Worm (Caenorhabditis elegans) whole organism, late embryonic: ENCODE results near the gene tag-52.

Experiments used
- F13H6.1 ChIP-seq: sonication (generic microtip); optimal IDR thresholded peaks from 2 replicates; lab custom pipeline; 2016; ENCODE audit warnings: missing genetic modification characterization, missing compliant biosample characterization
- K02D7.2 ChIP-seq: sonication (generic microtip); optimal IDR thresholded peaks from 2 replicates; lab custom pipeline; 2017; ENCODE audit warnings: mild to moderate bottlenecking, missing genetic modification characterization, missing compliant biosample characterization
- K09A11.1 ChIP-seq: sonication (generic microtip); optimal IDR thresholded peaks from 2 replicates; lab custom pipeline; 2017; ENCODE audit warnings: antibody characterized with exemption, mild to moderate bottlenecking, missing genetic modification characterization, missing compliant biosample characterization; ENCODE audit not compliant: insufficient read depth
- T23F11.4 ChIP-seq: fragments of 200-800 bp; sonication (Bioruptor generic); optimal IDR thresholded peaks from 2 replicates; lab custom pipeline; 2018; ENCODE audit warnings: mild to moderate bottlenecking, missing genetic modification characterization, missing compliant biosample characterization
- ahr-1 ChIP-seq: sonication (generic microtip); optimal IDR thresholded peaks from 2 replicates; lab custom pipeline; 2016; ENCODE audit warnings: missing genetic modification characterization, missing compliant biosample characterization
- ama-1 ChIP-seq: fragments of 150-350 bp; optimal IDR thresholded peaks from 2 replicates; lab custom pipeline; 2014
- ceh-14 ChIP-seq: sonication (generic microtip); optimal IDR thresholded peaks from 2 replicates; lab custom pipeline; 2016; ENCODE audit warnings: missing genotype, missing genetic modification characterization, missing compliant biosample characterization
- ceh-19 ChIP-seq: fragments of 200-800 bp; sonication (Bioruptor generic); optimal IDR thresholded peaks from 2 replicates; lab custom pipeline; 2018; ENCODE audit warnings: mild to moderate bottlenecking, missing genetic modification characterization, missing compliant biosample characterization
- ceh-2 ChIP-seq: sonication (generic microtip); optimal IDR thresholded peaks from 2 replicates; lab custom pipeline; 2016; ENCODE audit warnings: missing genotype, missing genetic modification characterization, missing compliant biosample characterization
- ceh-22 ChIP-seq: sonication (generic microtip); optimal IDR thresholded peaks from 2 replicates; lab custom pipeline; 2017; ENCODE audit warnings: missing biosample characterization, missing genetic modification characterization
- ceh-30 ChIP-seq: fragments of 150-350 bp; optimal IDR thresholded peaks from 2 replicates; lab custom pipeline; 2014; ENCODE audit warnings: missing biosample characterization, missing genetic modification characterization
- ceh-31 ChIP-seq: sonication (generic microtip); optimal IDR thresholded peaks from 2 replicates; lab custom pipeline; 2016; ENCODE audit warnings: missing genetic modification characterization, missing compliant biosample characterization
- ceh-34 ChIP-seq: sonication (generic microtip); optimal IDR thresholded peaks from 2 replicates; lab custom pipeline; 2016; ENCODE audit warnings: mild to moderate bottlenecking, missing genetic modification characterization, missing compliant biosample characterization
- ceh-45 ChIP-seq: fragments of 200-800 bp; sonication (Bioruptor generic); IDR thresholded peaks from 2 replicates; pipeline ENCODE4 v1.3.6; 2022; ENCODE audit warnings: missing genetic modification reagents, missing genetic modification characterization, missing compliant biosample characterization
- ceh-6 ChIP-seq: fragments of 200-800 bp; sonication (Bioruptor generic); optimal IDR thresholded peaks from 2 replicates; lab custom pipeline; 2018; ENCODE audit warnings: mild to moderate bottlenecking, missing genetic modification characterization, missing compliant biosample characterization
- ceh-9 ChIP-seq: sonication (generic microtip); optimal IDR thresholded peaks from 2 replicates; lab custom pipeline; 2016; ENCODE audit warnings: mild to moderate bottlenecking, missing genetic modification characterization, inconsistent platforms, missing compliant biosample characterization
- che-1 ChIP-seq: sonication (generic microtip); optimal IDR thresholded peaks from 2 replicates; lab custom pipeline; 2016; ENCODE audit warnings: mild to moderate bottlenecking, missing genetic modification characterization, missing compliant biosample characterization
- dmd-4 ChIP-seq: sonication (generic microtip); optimal IDR thresholded peaks from 2 replicates; lab custom pipeline; 2016; ENCODE audit warnings: borderline replicate concordance, missing genetic modification characterization, missing compliant biosample characterization
- elt-4 ChIP-seq: sonication (generic microtip); optimal IDR thresholded peaks from 2 replicates; lab custom pipeline; 2016; ENCODE audit warnings: missing genetic modification characterization, missing compliant biosample characterization
- ets-4 ChIP-seq: sonication (generic microtip); optimal IDR thresholded peaks from 2 replicates; lab custom pipeline; 2016; ENCODE audit warnings: missing genetic modification characterization, missing compliant biosample characterization
- eyg-1 ChIP-seq: sonication (generic microtip); optimal IDR thresholded peaks from 2 replicates; lab custom pipeline; 2016; ENCODE audit warnings: missing genotype, missing genetic modification characterization, missing compliant biosample characterization
- fax-1 ChIP-seq: sonication (generic microtip); optimal IDR thresholded peaks from 2 replicates; lab custom pipeline; 2016; ENCODE audit warnings: missing genotype, missing genetic modification characterization, missing compliant biosample characterization
- fkh-6 ChIP-seq: sonication (generic microtip); optimal IDR thresholded peaks from 2 replicates; lab custom pipeline; 2016; ENCODE audit warnings: missing genetic modification characterization, missing compliant biosample characterization
- hlh-13 ChIP-seq: fragments of 200-800 bp; sonication (Bioruptor generic); optimal IDR thresholded peaks from 2 replicates; lab custom pipeline; 2018; ENCODE audit warnings: mild to moderate bottlenecking, missing genetic modification characterization, missing compliant biosample characterization
- hlh-15 ChIP-seq: sonication (generic microtip); optimal IDR thresholded peaks from 2 replicates; lab custom pipeline; 2016; ENCODE audit warnings: missing genetic modification characterization, missing compliant biosample characterization
- hlh-6 ChIP-seq: sonication (generic microtip); optimal IDR thresholded peaks from 2 replicates; lab custom pipeline; 2016; ENCODE audit warnings: missing genotype, missing genetic modification characterization, missing compliant biosample characterization
- hlh-8 ChIP-seq: sonication (generic microtip); optimal IDR thresholded peaks from 2 replicates; lab custom pipeline; 2016; ENCODE audit warnings: missing genotype, missing genetic modification characterization, missing compliant biosample characterization
- lim-6 ChIP-seq: sonication (generic microtip); optimal IDR thresholded peaks from 2 replicates; lab custom pipeline; 2016; ENCODE audit warnings: missing genetic modification characterization, missing compliant biosample characterization
- lin-11 ChIP-seq: fragments of 200-800 bp; sonication (Bioruptor generic); optimal IDR thresholded peaks from 2 replicates; lab custom pipeline; 2018; ENCODE audit warnings: mild to moderate bottlenecking, missing genetic modification characterization, missing compliant biosample characterization
- mec-3 ChIP-seq: sonication (generic microtip); optimal IDR thresholded peaks from 2 replicates; lab custom pipeline; 2016; ENCODE audit warnings: borderline replicate concordance, missing genetic modification characterization, missing compliant biosample characterization
- nhr-11 ChIP-seq: fragments of 150-350 bp; optimal IDR thresholded peaks from 2 replicates; lab custom pipeline; 2014; ENCODE audit warnings: missing biosample characterization, missing genetic modification characterization
- nhr-232 ChIP-seq: sonication (generic microtip); optimal IDR thresholded peaks from 2 replicates; lab custom pipeline; 2016; ENCODE audit warnings: missing genetic modification characterization, missing compliant biosample characterization
- npax-4 ChIP-seq: sonication (generic microtip); optimal IDR thresholded peaks from 2 replicates; lab custom pipeline; 2016; ENCODE audit warnings: missing genetic modification characterization, missing compliant biosample characterization
- odd-2 ChIP-seq: sonication (generic microtip); optimal IDR thresholded peaks from 2 replicates; lab custom pipeline; 2017; ENCODE audit warnings: antibody characterized with exemption, mild to moderate bottlenecking, missing genetic modification characterization, missing compliant biosample characterization
- pag-3 ChIP-seq: sonication (generic microtip); optimal IDR thresholded peaks from 2 replicates; lab custom pipeline; 2016; ENCODE audit warnings: missing compliant biosample characterization, missing genetic modification characterization, borderline replicate concordance
- pat-9 ChIP-seq: fragments of 200-800 bp; sonication (Bioruptor generic); optimal IDR thresholded peaks from 2 replicates; lab custom pipeline; 2018; ENCODE audit warnings: mild to moderate bottlenecking, missing genetic modification characterization, moderate library complexity, missing compliant biosample characterization
- pax-1 ChIP-seq: fragments of 150-350 bp; optimal IDR thresholded peaks from 2 replicates; lab custom pipeline; 2014; ENCODE audit warnings: missing biosample characterization, missing genetic modification characterization
- pha-2 ChIP-seq: sonication (generic microtip); optimal IDR thresholded peaks from 2 replicates; lab custom pipeline; 2017; ENCODE audit warnings: mild to moderate bottlenecking, missing genetic modification characterization, missing compliant biosample characterization
- pha-4 ChIP-seq: fragments of 150-350 bp; optimal IDR thresholded peaks from 2 replicates; lab custom pipeline; 2018; ENCODE audit warnings: missing biosample characterization, missing genetic modification reagents, missing genetic modification characterization
- pros-1 ChIP-seq: fragments of 150-350 bp; optimal IDR thresholded peaks from 2 replicates; lab custom pipeline; 2014; ENCODE audit warnings: missing biosample characterization, missing genetic modification reagents, missing genetic modification characterization
- ref-2 ChIP-seq: sonication (generic microtip); optimal IDR thresholded peaks from 2 replicates; lab custom pipeline; 2016; ENCODE audit warnings: missing genetic modification characterization, missing compliant biosample characterization
- sdc-2 ChIP-seq: sonication (generic microtip); optimal IDR thresholded peaks from 2 replicates; lab custom pipeline; 2016; ENCODE audit warnings: missing genotype, missing genetic modification characterization, missing compliant biosample characterization
- sox-2 ChIP-seq: fragments of 200-800 bp; sonication (Bioruptor generic); IDR thresholded peaks from 2 replicates; pipeline ENCODE4 v1.3.6; 2022; ENCODE audit warnings: missing genetic modification reagents, missing genetic modification characterization, missing compliant biosample characterization
- syd-9 ChIP-seq: sonication (generic microtip); optimal IDR thresholded peaks from 2 replicates; lab custom pipeline; 2016; ENCODE audit warnings: mild to moderate bottlenecking, missing genetic modification characterization, moderate library complexity, missing compliant biosample characterization
- ttx-3 ChIP-seq: sonication (generic microtip); optimal IDR thresholded peaks from 2 replicates; lab custom pipeline; 2016; ENCODE audit warnings: missing genetic modification reagents, missing genetic modification characterization, missing compliant biosample characterization
- unc-3 ChIP-seq, 2 experiments: fragments of 200-800 bp in 1 of 2; sonication (Bioruptor generic) in 1 of 2; sonication (generic microtip) in 1 of 2; conservative IDR thresholded peaks in 1 of 2; optimal IDR thresholded peaks in 1 of 2; 2 replicates each; pipeline versions ENCODE4 v1.3.6 to Lab custom; 2016 to 2022; ENCODE audit warnings: missing compliant biosample characterization in 2 of 2, missing genetic modification characterization in 2 of 2, missing genetic modification reagents in 1 of 2
- unc-42 ChIP-seq: sonication (generic microtip); optimal IDR thresholded peaks from 2 replicates; lab custom pipeline; 2016; ENCODE audit warnings: missing genotype, missing genetic modification characterization, missing compliant biosample characterization
- unc-55 ChIP-seq: sonication (generic microtip); optimal IDR thresholded peaks from 2 replicates; lab custom pipeline; 2017; ENCODE audit warnings: missing biosample characterization, missing genetic modification reagents, missing genetic modification characterization
- zip-5 ChIP-seq: sonication (generic microtip); optimal IDR thresholded peaks from 2 replicates; lab custom pipeline; 2016; ENCODE audit warnings: missing genetic modification characterization, missing compliant biosample characterization

Gene tag-52

ce11 chrX:3694172-3694571 lies 15.8 kb upstream of the tag-52 start (continued):
- TF ChIP-seq mec-3 (tag; lab: Kevin White, UChicago) (no peak), ceh-2 (no peak), hlh-8 (tag; lab: Kevin White, UChicago) (no peak), pha-2 (tag; lab: Kevin White, UChicago) (peak; percentile 9), ceh-14 (tag; lab: Kevin White, UChicago) (no peak), unc-42 (tag; lab: Kevin White, UChicago) (peak; percentile 38), nhr-11 (no peak), lim-6 (no peak), zip-5 (tag; lab: Kevin White, UChicago) (no peak), syd-9 (tag; lab: Kevin White, UChicago) (no peak), ceh-34 (no peak), fkh-6 (tag; lab: Kevin White, UChicago) (no peak), elt-4 (tag; lab: Kevin White, UChicago) (no peak), F13H6.1 (no peak), fax-1 (tag; lab: Kevin White, UChicago) (no peak), ceh-31 (tag; lab: Kevin White, UChicago) (peak; percentile 72), unc-55 (GFP tag; lab: Kevin White, UChicago) (peak; percentile 55), dmd-4 (tag; lab: Kevin White, UChicago) (peak; percentile 18), pat-9 (tag; lab: Kevin White, UChicago) (peak; percentile 15), ttx-3 (no peak), sdc-2 (peak; percentile 74), unc-3 (GFP tag; conservative IDR thresholded peaks at IDR 0.05; lab: Robert Waterston, UW) (no peak), unc-3 (tag; optimal IDR thresholded peaks at IDR 0.05; lab: Kevin White, UChicago) (no peak), npax-4 (tag; lab: Kevin White, UChicago) (no peak), hlh-6 (peak; percentile 2), T23F11.4 (GFP tag; lab: Kevin White, UChicago) (no peak), ceh-45 (GFP tag; lab: Robert Waterston, UW) (no peak), che-1 (tag; lab: Kevin White, UChicago) (peak; percentile 30), ceh-30 (tag; lab: Kevin White, UChicago) (no peak), ahr-1 (tag; lab: Kevin White, UChicago) (no peak), pros-1 (no peak), lin-11 (tag; lab: Kevin White, UChicago) (no peak), ets-4 (no peak), ceh-9 (tag; lab: Kevin White, UChicago) (no peak), ceh-22 (tag; lab: Kevin White, UChicago) (peak; percentile 32), odd-2 (tag; lab: Kevin White, UChicago) (no peak), ama-1 (no peak), sox-2 (GFP tag; lab: Robert Waterston, UW) (peak; percentile 37; the same call in 1 of the 2 replicates), eyg-1 (no peak), ceh-19 (GFP tag; lab: Kevin White, UChicago) (peak; percentile 50), ceh-6 (GFP tag; lab: Kevin White, UChicago) (no peak), pag-3 (tag; lab: Kevin White, UChicago) (no peak), hlh-15 (tag; lab: Kevin White, UChicago) (no peak), K02D7.2 (tag; lab: Kevin White, UChicago) (no peak), K09A11.1 (tag; lab: Kevin White, UChicago) (no peak), ref-2 (tag; lab: Kevin White, UChicago) (peak; percentile 79), hlh-13 (GFP tag; lab: Kevin White, UChicago) (no peak), nhr-232 (no peak), pha-4 (tag; lab: Kevin White, UChicago) (no peak), pax-1 (tag; lab: Kevin White, UChicago) (no peak)
